Fruit fly (Drosophila melanogaster): Measurements from ENCODE around the gene CG10654.

Gene CG10654

dm6 chr3L:12495312-12495725, 12.3 kb downstream of the CG10654 start:
- TF ChIP-seq CG9705 (GFP tag; optimal IDR thresholded peaks at IDR 0.05): peak; percentile 81
- TF ChIP-seq lola (GFP tag; optimal IDR thresholded peaks at IDR 0.05): no peak
- no peak for TF ChIP-seq brk (GFP tag; optimal IDR thresholded peaks at IDR 0.05)
- peak; percentile 86 for TF ChIP-seq dmrt93B (GFP tag; optimal IDR thresholded peaks at IDR 0.05)
- peak in 1 of 2 experiments; percentile 87 for TF ChIP-seq foxo (GFP tag; optimal IDR thresholded peaks at IDR 0.05)
- peak; percentile 90 for TF ChIP-seq HLH106 (tag; optimal IDR thresholded peaks at IDR 0.05)
- peak; percentile 57 for TF ChIP-seq CG32264 (GFP tag; optimal IDR thresholded peaks at IDR 0.05)
- no peak for TF ChIP-seq N (GFP tag; optimal IDR thresholded peaks at IDR 0.05)
- TF ChIP-seq dsf (GFP tag; optimal IDR thresholded peaks at IDR 0.05; ENCODE audit: borderline replicate concordance): peak; percentile 18
- TF ChIP-seq usp (GFP tag; optimal IDR thresholded peaks at IDR 0.05): no peak
- no peak for TF ChIP-seq jim (GFP tag; optimal IDR thresholded peaks at IDR 0.05)
- TF ChIP-seq Mio (GFP tag; optimal IDR thresholded peaks at IDR 0.05): peak; percentile 12
- TF ChIP-seq Hr78 (GFP tag; optimal IDR thresholded peaks at IDR 0.05): no peak
- TF ChIP-seq woc (GFP tag; optimal IDR thresholded peaks at IDR 0.05): peak; percentile 83
- TF ChIP-seq sage (GFP tag; optimal IDR thresholded peaks at IDR 0.05): peak; percentile 70
- TF ChIP-seq Abd-B (GFP tag; optimal IDR thresholded peaks at IDR 0.05): no peak
- peak; percentile 87 for TF ChIP-seq ey (GFP tag; optimal IDR thresholded peaks at IDR 0.05)
- TF ChIP-seq GATAd (GFP tag; optimal IDR thresholded peaks at IDR 0.05): no peak
- no peak for TF ChIP-seq sv (GFP tag; optimal IDR thresholded peaks at IDR 0.05)
- TF ChIP-seq Sp1 (GFP tag; optimal IDR thresholded peaks at IDR 0.05): peak; percentile 91
- TF ChIP-seq Vsx2 (GFP tag; optimal IDR thresholded peaks at IDR 0.05; ENCODE audit: partially characterized antibody): no peak
- TF ChIP-seq psq (GFP tag; optimal IDR thresholded peaks at IDR 0.05): peak; percentile 81
- TF ChIP-seq Rel (GFP tag; optimal IDR thresholded peaks at IDR 0.05): no peak
- TF ChIP-seq Rel (tag; optimal IDR thresholded peaks at IDR 0.05): peak; percentile 49
- TF ChIP-seq rgr (GFP tag; optimal IDR thresholded peaks at IDR 0.05): peak; percentile 81
- no peak for TF ChIP-seq pan (optimal IDR thresholded peaks at IDR 0.05)
- peak; percentile 88 for TF ChIP-seq h (GFP tag; optimal IDR thresholded peaks at IDR 0.05)
- peak; percentile 69 for TF ChIP-seq Hnf4 (GFP tag; optimal IDR thresholded peaks at IDR 0.05)
- peak; percentile 3 for TF ChIP-seq Jra (GFP tag; optimal IDR thresholded peaks at IDR 0.05)
- peak; percentile 82 for TF ChIP-seq br (GFP tag; optimal IDR thresholded peaks at IDR 0.05)
- TF ChIP-seq fru (GFP tag; optimal IDR thresholded peaks at IDR 0.05): peak; percentile 88
- TF ChIP-seq OdsH (GFP tag; optimal IDR thresholded peaks at IDR 0.05): peak; percentile 86

- TF ChIP-seq Dfd (GFP tag; optimal IDR thresholded peaks at IDR 0.05): no peak
- no peak for TF ChIP-seq br (GFP tag; optimal IDR thresholded peaks at IDR 0.05)
- TF ChIP-seq Jra (GFP tag; optimal IDR thresholded peaks at IDR 0.05): no peak
- no peak for TF ChIP-seq CG32264 (GFP tag; optimal IDR thresholded peaks at IDR 0.05)
- TF ChIP-seq brk (GFP tag; optimal IDR thresholded peaks at IDR 0.05): no peak
- TF ChIP-seq CrebA (GFP tag; optimal IDR thresholded peaks at IDR 0.05; ENCODE audit: borderline replicate concordance): no peak
- TF ChIP-seq Sp1 (GFP tag; optimal IDR thresholded peaks at IDR 0.05): no peak
- TF ChIP-seq pan (optimal IDR thresholded peaks at IDR 0.05): no peak
- no peak for TF ChIP-seq Rel (GFP tag; optimal IDR thresholded peaks at IDR 0.05)
- TF ChIP-seq Rel (tag; optimal IDR thresholded peaks at IDR 0.05): no peak
- no peak for TF ChIP-seq Hnf4 (GFP tag; optimal IDR thresholded peaks at IDR 0.05)
Observed at dm6 chr3L:12494273-12494672, 13.4 kb downstream of the CG10654 start.

dm6 chr3L:12490418-12491035, 17.1 kb downstream of the CG10654 start, which contains the start of gene CG10660:
TSS of gene CG10660 (minus strand) at chr3L:12490676.
- peak; percentile 82 for TF ChIP-seq sv (GFP tag; optimal IDR thresholded peaks at IDR 0.05)
- TF ChIP-seq jim (GFP tag; optimal IDR thresholded peaks at IDR 0.05): no peak
- TF ChIP-seq N (GFP tag; optimal IDR thresholded peaks at IDR 0.05): no peak
- TF ChIP-seq Vsx2 (GFP tag; optimal IDR thresholded peaks at IDR 0.05; ENCODE audit: partially characterized antibody): no peak
- TF ChIP-seq OdsH (GFP tag; optimal IDR thresholded peaks at IDR 0.05): peak; percentile 95
- peak; percentile 90 for TF ChIP-seq sage (GFP tag; optimal IDR thresholded peaks at IDR 0.05)
- peak; percentile 88 for TF ChIP-seq Sp1 (GFP tag; optimal IDR thresholded peaks at IDR 0.05)
- TF ChIP-seq foxo (GFP tag; optimal IDR thresholded peaks at IDR 0.05): peak; percentile 80 to 95
- no peak for TF ChIP-seq dl (GFP tag; optimal IDR thresholded peaks at IDR 0.05; ENCODE audit: insufficient read depth in 1 of 2, partially characterized antibody in 2 of 2)
- peak; percentile 84 for TF ChIP-seq woc (GFP tag; optimal IDR thresholded peaks at IDR 0.05)
- TF ChIP-seq ey (GFP tag; optimal IDR thresholded peaks at IDR 0.05): peak; percentile 93
- TF ChIP-seq Hr78 (GFP tag; optimal IDR thresholded peaks at IDR 0.05): no peak
- TF ChIP-seq br (GFP tag; optimal IDR thresholded peaks at IDR 0.05): peak; percentile 92
- no peak for TF ChIP-seq usp (GFP tag; optimal IDR thresholded peaks at IDR 0.05)
- TF ChIP-seq lola (GFP tag; optimal IDR thresholded peaks at IDR 0.05): no peak
- TF ChIP-seq Mio (GFP tag; optimal IDR thresholded peaks at IDR 0.05): peak; percentile 75
- TF ChIP-seq Rel (GFP tag; optimal IDR thresholded peaks at IDR 0.05): peak; percentile 61
- TF ChIP-seq Rel (tag; optimal IDR thresholded peaks at IDR 0.05): peak; percentile 18
- peak; percentile 97 for TF ChIP-seq rgr (GFP tag; optimal IDR thresholded peaks at IDR 0.05)
- peak; percentile 94 for TF ChIP-seq h (GFP tag; optimal IDR thresholded peaks at IDR 0.05)
- peak; percentile 91 for TF ChIP-seq brk (GFP tag; optimal IDR thresholded peaks at IDR 0.05)
- TF ChIP-seq dsf (GFP tag; optimal IDR thresholded peaks at IDR 0.05; ENCODE audit: borderline replicate concordance): peak; percentile 64
- TF ChIP-seq CG9705 (GFP tag; optimal IDR thresholded peaks at IDR 0.05): peak; percentile 43
- peak; percentile 87 for TF ChIP-seq psq (GFP tag; optimal IDR thresholded peaks at IDR 0.05)
- no peak for TF ChIP-seq pan (optimal IDR thresholded peaks at IDR 0.05)
- TF ChIP-seq CrebA (GFP tag; optimal IDR thresholded peaks at IDR 0.05; ENCODE audit: borderline replicate concordance): no peak
- peak; percentile 83 for TF ChIP-seq Hnf4 (GFP tag; optimal IDR thresholded peaks at IDR 0.05)
- peak; percentile 35 for TF ChIP-seq Hr83 (GFP tag; optimal IDR thresholded peaks at IDR 0.05; ENCODE audit: poor library complexity, severe bottlenecking)
- TF ChIP-seq Jra (GFP tag; optimal IDR thresholded peaks at IDR 0.05): peak; percentile 59
- TF ChIP-seq GATAd (GFP tag; optimal IDR thresholded peaks at IDR 0.05): peak; percentile 37
- peak; percentile 77 for TF ChIP-seq HLH106 (tag; optimal IDR thresholded peaks at IDR 0.05)
- no peak for TF ChIP-seq Dfd (GFP tag; optimal IDR thresholded peaks at IDR 0.05)
- TF ChIP-seq tai (GFP tag; optimal IDR thresholded peaks at IDR 0.05): peak; percentile 81
- peak; percentile 90 for TF ChIP-seq CG32264 (GFP tag; optimal IDR thresholded peaks at IDR 0.05)
- TF ChIP-seq dmrt93B (GFP tag; optimal IDR thresholded peaks at IDR 0.05): peak; percentile 52
- peak; percentile 95 for TF ChIP-seq fru (GFP tag; optimal IDR thresholded peaks at IDR 0.05)
- no peak for TF ChIP-seq Myc (optimal IDR thresholded peaks at IDR 0.05)
- TF ChIP-seq Abd-B (GFP tag; optimal IDR thresholded peaks at IDR 0.05): no peak

Measured in whole organism, wandering third instar larva.